Worm (Caenorhabditis elegans): ENCODE results near the gene fbxa-144.

DNA sequence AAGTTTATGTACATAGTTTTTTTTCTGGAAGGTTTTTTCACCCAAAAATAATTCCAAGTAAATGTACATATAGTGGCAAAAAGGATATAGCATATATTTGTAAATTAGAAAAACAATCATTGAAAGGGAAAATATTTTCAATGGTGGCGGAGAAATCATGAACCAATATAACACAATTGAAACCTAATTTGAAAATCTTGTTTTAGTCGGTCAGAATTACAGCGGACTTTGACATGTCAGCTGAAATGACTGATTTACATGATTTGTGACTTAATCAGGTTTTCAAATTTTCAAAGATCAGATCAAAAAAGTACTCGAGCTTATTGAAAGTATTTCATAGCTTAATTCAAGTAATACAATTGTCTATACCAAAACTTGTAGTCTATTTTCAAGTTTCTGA lies 39.1 kb upstream of the fbxa-144 start, which contains the start of gene K05D4.9:
- TF ChIP-seq pqm-1 (tag; optimal IDR thresholded peaks at IDR 0.05) (no peak), ama-1 (optimal IDR thresholded peaks at IDR 0.05) (no peak), eor-1 (tag; optimal IDR thresholded peaks at IDR 0.05) (no peak), egl-27 (tag; optimal IDR thresholded peaks at IDR 0.05) (no peak), nhr-77 (tag; optimal IDR thresholded peaks at IDR 0.05) (no peak), egl-5 (tag; optimal IDR thresholded peaks at IDR 0.05) (no peak), daf-12 (tag; optimal IDR thresholded peaks at IDR 0.05) (no peak), snpc-4 (tag; optimal IDR thresholded peaks at IDR 0.05) (no peak)

All from whole organism, L3 larva.